Worm (Caenorhabditis elegans): Measurements from ENCODE around the gene hcp-3.

DNA sequence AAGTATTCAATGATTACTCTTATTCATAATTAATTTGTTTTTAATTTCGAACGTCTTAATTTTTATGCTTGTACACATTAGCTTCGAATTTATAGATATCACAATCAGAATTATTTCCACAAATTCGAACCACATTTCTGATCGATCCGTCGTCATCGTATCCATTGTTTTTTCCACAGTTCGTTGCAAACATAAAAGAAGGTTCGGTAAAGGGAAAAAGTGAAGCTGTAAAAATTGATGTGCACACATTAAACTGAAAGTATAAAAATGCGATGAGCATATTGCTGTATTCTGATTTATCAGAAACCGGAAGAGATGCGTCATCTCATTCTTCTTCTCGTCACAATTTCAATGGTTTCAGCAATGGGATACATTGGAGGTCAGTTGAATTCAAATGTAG is 19.2 kb downstream of the hcp-3 start, which contains the start of gene C48B4.12:
- no peak for TF ChIP-seq pha-4 (tag; optimal IDR thresholded peaks at IDR 0.05)
- TF ChIP-seq nhr-23 (tag; optimal IDR thresholded peaks at IDR 0.05) = no peak
- no peak for TF ChIP-seq snpc-4 (tag; optimal IDR thresholded peaks at IDR 0.05)
- no peak for TF ChIP-seq nhr-28 (tag; optimal IDR thresholded peaks at IDR 0.05)
- no peak for TF ChIP-seq lin-39 (tag; optimal IDR thresholded peaks at IDR 0.05)
- TF ChIP-seq nhr-76 (tag; optimal IDR thresholded peaks at IDR 0.05) = no peak
- no peak for TF ChIP-seq ceh-82 (tag; optimal IDR thresholded peaks at IDR 0.05)
- TF ChIP-seq nhr-11 (tag; optimal IDR thresholded peaks at IDR 0.05) = no peak
- TF ChIP-seq zag-1 (tag; optimal IDR thresholded peaks at IDR 0.05) = no peak
- TF ChIP-seq nhr-12 (tag; optimal IDR thresholded peaks at IDR 0.05) = no peak
- no peak for TF ChIP-seq ztf-11 (tag; optimal IDR thresholded peaks at IDR 0.05)
